Fruit fly (Drosophila melanogaster) whole organism, prepupa: ENCODE measurements around the gene GstD6.

ENCODE experiments used
- CG10669 ChIP-seq: fragments of 200-800 bp; sonication (Bioruptor generic); optimal IDR thresholded peaks from 3 replicates; lab custom pipeline; 2018; ENCODE audit warnings: missing biosample characterization, mild to moderate bottlenecking, missing genetic modification characterization, moderate library complexity
- CG11294 ChIP-seq: fragments of 200-800 bp; sonication (Bioruptor generic); IDR thresholded peaks from 2 replicates; pipeline ENCODE4 v1.3.6; 2022; ENCODE audit warnings: missing biosample characterization, missing genetic modification characterization
- CG11762 ChIP-seq: fragments of 200-800 bp; sonication (Bioruptor generic); optimal IDR thresholded peaks from 3 replicates; lab custom pipeline; 2016; ENCODE audit warnings: missing biosample characterization, missing genetic modification characterization; ENCODE audit not compliant: insufficient read depth
- CG11902 ChIP-seq: fragments of 200-800 bp; sonication (Bioruptor generic); optimal IDR thresholded peaks from 3 replicates; lab custom pipeline; 2016; ENCODE audit warnings: missing biosample characterization, missing genetic modification characterization
- CG15336 ChIP-seq: fragments of 200-800 bp; sonication (Bioruptor generic); IDR thresholded peaks from 2 replicates; pipeline ENCODE4 v1.3.6; 2022; ENCODE audit warnings: missing biosample characterization, missing genetic modification characterization
- CG1621 ChIP-seq: fragments of 200-800 bp; sonication (Bioruptor generic); optimal IDR thresholded peaks from 3 replicates; lab custom pipeline; 2018; ENCODE audit warnings: missing biosample characterization, mild to moderate bottlenecking, missing genetic modification characterization
- CG16779 ChIP-seq: fragments of 200-800 bp; sonication (Bioruptor generic); optimal IDR thresholded peaks from 3 replicates; lab custom pipeline; 2017; ENCODE audit warnings: missing biosample characterization, mild to moderate bottlenecking, missing genetic modification characterization
- CG3032 ChIP-seq: fragments of 200-800 bp; optimal IDR thresholded peaks from 2 replicates; lab custom pipeline; 2019; ENCODE audit warnings: missing biosample characterization, mild to moderate bottlenecking, missing genetic modification characterization, moderate library complexity
- CG34406 ChIP-seq: fragments of 200-800 bp; sonication (Bioruptor generic); optimal IDR thresholded peaks from 3 replicates; lab custom pipeline; 2016; ENCODE audit warnings: missing biosample characterization, missing genetic modification characterization
- CG3919 ChIP-seq: fragments of 200-800 bp; sonication (Bioruptor generic); optimal IDR thresholded peaks from 3 replicates; lab custom pipeline; 2016; ENCODE audit warnings: missing biosample characterization, missing genetic modification characterization
- CG6163 ChIP-seq: fragments of 200-800 bp; sonication (Bioruptor generic); IDR thresholded peaks from 3 replicates; pipeline ENCODE4 v1.3.6; 2022; ENCODE audit warnings: missing biosample characterization, missing genetic modification characterization
- CG6792 ChIP-seq: fragments of 200-800 bp; sonication (Bioruptor generic); optimal IDR thresholded peaks from 3 replicates; lab custom pipeline; 2016; ENCODE audit warnings: missing biosample characterization, missing genetic modification characterization
- CG6854 ChIP-seq: fragments of 200-800 bp; sonication (Bioruptor generic); optimal IDR thresholded peaks from 2 replicates; lab custom pipeline; 2017; ENCODE audit warnings: missing biosample characterization, mild to moderate bottlenecking, missing genetic modification characterization
- CG7368 ChIP-seq: fragments of 200-800 bp; sonication (Bioruptor generic); optimal IDR thresholded peaks from 3 replicates; lab custom pipeline; 2016; ENCODE audit warnings: missing biosample characterization, missing genetic modification characterization
- CG8319 ChIP-seq: fragments of 200-800 bp; sonication (Bioruptor generic); optimal IDR thresholded peaks from 3 replicates; lab custom pipeline; 2016; ENCODE audit warnings: missing biosample characterization, missing genetic modification characterization
- CG9139 ChIP-seq: fragments of 200-800 bp; sonication (Bioruptor generic); optimal IDR thresholded peaks from 3 replicates; lab custom pipeline; 2017; ENCODE audit warnings: missing biosample characterization, mild to moderate bottlenecking, missing genetic modification characterization
- Eip78C ChIP-seq: fragments of 200-800 bp; sonication (Bioruptor generic); peaks from one replicate; lab custom pipeline; 2016; ENCODE audit warnings: missing biosample characterization, missing genetic modification characterization
- Eip93F ChIP-seq: fragments of 200-800 bp; sonication (Bioruptor generic); optimal IDR thresholded peaks from 2 replicates; lab custom pipeline; 2016; ENCODE audit warnings: missing biosample characterization, mild to moderate bottlenecking, missing genetic modification characterization
- Ets21C ChIP-seq: fragments of 200-800 bp; sonication (Bioruptor generic); optimal IDR thresholded peaks from 3 replicates; lab custom pipeline; 2016; ENCODE audit warnings: missing biosample characterization, missing genetic modification characterization
- Ets96B ChIP-seq: fragments of 200-800 bp; optimal IDR thresholded peaks from 2 replicates; lab custom pipeline; 2019; ENCODE audit warnings: missing biosample characterization, mild to moderate bottlenecking, missing genetic modification characterization, moderate library complexity
- Gug ChIP-seq: fragments of 200-800 bp; sonication (Bioruptor generic); IDR thresholded peaks from 2 replicates; pipeline ENCODE4 v1.3.6; 2022; ENCODE audit warnings: missing biosample characterization, missing genetic modification characterization
- Hr38 ChIP-seq: sonication (Bioruptor generic); optimal IDR thresholded peaks from 2 replicates; lab custom pipeline; 2016; ENCODE audit warnings: missing biosample characterization, missing genetic modification characterization
- Smox ChIP-seq: fragments of 200-800 bp; sonication (Bioruptor generic); optimal IDR thresholded peaks from 3 replicates; lab custom pipeline; 2016; ENCODE audit warnings: missing biosample characterization, missing genetic modification characterization
- Sox14 ChIP-seq: fragments of 200-800 bp; sonication (Bioruptor generic); optimal IDR thresholded peaks from 3 replicates; lab custom pipeline; 2016; ENCODE audit warnings: missing biosample characterization, missing genetic modification characterization
- Sox15 ChIP-seq: fragments of 200-800 bp; sonication (Bioruptor generic); optimal IDR thresholded peaks from 3 replicates; lab custom pipeline; 2016; ENCODE audit warnings: missing biosample characterization, missing genetic modification characterization
- dsx ChIP-seq: fragments of 200-800 bp; optimal IDR thresholded peaks from 3 replicates; lab custom pipeline; 2019; ENCODE audit warnings: missing biosample characterization, mild to moderate bottlenecking, missing genetic modification characterization, moderate library complexity; ENCODE audit not compliant: poor library complexity, severe bottlenecking
- eg ChIP-seq: fragments of 200-800 bp; sonication (Bioruptor generic); IDR thresholded peaks from 3 replicates; pipeline ENCODE4 v1.3.6; 2022; ENCODE audit warnings: missing biosample characterization, missing genetic modification characterization
- esn ChIP-seq: fragments of 200-800 bp; sonication (Bioruptor generic); optimal IDR thresholded peaks from 2 replicates; lab custom pipeline; 2016; ENCODE audit warnings: missing biosample characterization, mild to moderate bottlenecking, missing genetic modification characterization, moderate library complexity
- fd85E ChIP-seq: fragments of 200-800 bp; sonication (Bioruptor generic); optimal IDR thresholded peaks from 3 replicates; lab custom pipeline; 2016; ENCODE audit warnings: missing biosample characterization, missing genetic modification characterization
- fkh ChIP-seq: fragments of 200-800 bp; sonication (Bioruptor generic); optimal IDR thresholded peaks from 3 replicates; lab custom pipeline; 2017; ENCODE audit warnings: missing biosample characterization, mild to moderate bottlenecking, missing genetic modification characterization, moderate library complexity
- net ChIP-seq: fragments of 200-800 bp; sonication (Bioruptor generic); optimal IDR thresholded peaks from 3 replicates; lab custom pipeline; 2016; ENCODE audit warnings: missing biosample characterization, missing genetic modification characterization
- pdm3 ChIP-seq: fragments of 200-800 bp; sonication (Bioruptor generic); optimal IDR thresholded peaks from 3 replicates; lab custom pipeline; 2016; ENCODE audit warnings: missing biosample characterization, missing genetic modification characterization
- ss ChIP-seq, 2 experiments: fragments of 200-800 bp; sonication (Bioruptor generic); optimal IDR thresholded peaks; 2 replicates in 1 of 2; 3 replicates in 1 of 2; lab custom pipeline; 2017 to 2018; ENCODE audit warnings: mild to moderate bottlenecking in 2 of 2, missing biosample characterization in 2 of 2, missing genetic modification characterization in 2 of 2, moderate library complexity in 1 of 2
- svp ChIP-seq: fragments of 200-800 bp; sonication (Bioruptor generic); peaks from one replicate; lab custom pipeline; 2016; ENCODE audit warnings: missing biosample characterization, missing genetic modification characterization

Gene GstD6

dm6 chr3R:12406235-12407196 is 29.6 kb downstream of the GstD6 start, which contains the start of gene CG5167 (continued):
- TF ChIP-seq dsx (peak; percentile 2), fkh (GFP tag; lab: Kevin White, UChicago) (peak; percentile 25), CG34406 (GFP tag; lab: Kevin White, UChicago) (peak; percentile 36), Ets21C (GFP tag; lab: Kevin White, UChicago) (no peak), CG11294 (GFP tag; lab: Robert Waterston, UW) (no peak), svp (peak; percentile 69), Smox (GFP tag; lab: Kevin White, UChicago) (no peak), eg (GFP tag; lab: Robert Waterston, UW) (peak; percentile 70), fd85E (no peak), CG3032 (tag; lab: Kevin White, UChicago) (peak; percentile 7)

DNA sequence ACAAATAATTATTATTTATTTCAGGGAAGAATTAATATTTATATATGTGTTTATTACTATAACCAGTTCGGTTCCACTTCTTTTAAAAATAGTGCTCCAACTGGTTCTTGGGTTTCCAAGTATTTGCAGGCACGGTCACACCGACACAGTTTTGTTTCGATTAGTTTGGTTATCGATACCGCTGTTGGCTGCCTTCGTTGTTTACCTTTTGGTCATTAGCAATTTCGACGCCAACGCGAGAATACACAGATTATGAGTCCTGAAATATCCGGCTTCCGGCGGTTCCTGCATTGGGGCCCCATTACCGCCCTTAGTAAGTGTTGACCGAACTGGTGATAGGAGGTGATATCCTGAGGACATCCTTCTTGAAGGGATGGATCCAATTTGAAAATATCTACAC is 31.2 kb downstream of the GstD6 start, which contains the start of gene CG5196:
TSS of gene CG5196 (plus strand) at position 157 of the 400 bp plus-strand sequence.
- TF ChIP-seq CG3032 (tag; lab: Kevin White, UChicago), result no peak
- peak; percentile 93 for TF ChIP-seq fkh (GFP tag; lab: Kevin White, UChicago)
- peak; percentile 25 for TF ChIP-seq CG6854
- no peak for TF ChIP-seq Ets21C (GFP tag; lab: Kevin White, UChicago)
- TF ChIP-seq esn, result peak; percentile 25
- TF ChIP-seq Sox14, result peak; percentile 4
- TF ChIP-seq CG15336 (GFP tag; lab: Robert Waterston, UW), result 0 out of 2 replicates have a peak, but pooled peaks have one; percentile 25
- peak; percentile 10 for TF ChIP-seq Ets96B (tag; lab: Kevin White, UChicago)
- no peak for TF ChIP-seq dsx
- TF ChIP-seq CG9139 (GFP tag; lab: Kevin White, UChicago), result no peak
- no peak for TF ChIP-seq CG7368 (GFP tag; lab: Kevin White, UChicago)
- no peak for TF ChIP-seq CG11762
- TF ChIP-seq CG11294 (GFP tag; lab: Robert Waterston, UW), result no peak
- no peak for TF ChIP-seq CG8319
- peak; percentile 20; the same call in 1 of the 3 replicates for TF ChIP-seq CG6163 (GFP tag; lab: Robert Waterston, UW)
- no peak for TF ChIP-seq net (GFP tag; lab: Kevin White, UChicago)
- no peak for TF ChIP-seq CG3919 (GFP tag; lab: Kevin White, UChicago)
- TF ChIP-seq Eip93F (GFP tag; lab: Kevin White, UChicago), result no peak
- peak in 1 of 2 experiments; percentile 38 for TF ChIP-seq ss (GFP tag; optimal IDR thresholded peaks at IDR 0.05; lab: Kevin White, UChicago)
- no peak for TF ChIP-seq CG11902 (GFP tag; lab: Kevin White, UChicago)
- TF ChIP-seq Gug (GFP tag; lab: Robert Waterston, UW), result no peak
- TF ChIP-seq CG16779, result no peak
- no peak for TF ChIP-seq CG10669 (GFP tag; lab: Kevin White, UChicago)
- TF ChIP-seq CG1621, result no peak
- TF ChIP-seq pdm3 (GFP tag; lab: Kevin White, UChicago), result no peak
- peak; percentile 67 for TF ChIP-seq Eip78C (GFP tag; lab: Kevin White, UChicago)

DNA sequence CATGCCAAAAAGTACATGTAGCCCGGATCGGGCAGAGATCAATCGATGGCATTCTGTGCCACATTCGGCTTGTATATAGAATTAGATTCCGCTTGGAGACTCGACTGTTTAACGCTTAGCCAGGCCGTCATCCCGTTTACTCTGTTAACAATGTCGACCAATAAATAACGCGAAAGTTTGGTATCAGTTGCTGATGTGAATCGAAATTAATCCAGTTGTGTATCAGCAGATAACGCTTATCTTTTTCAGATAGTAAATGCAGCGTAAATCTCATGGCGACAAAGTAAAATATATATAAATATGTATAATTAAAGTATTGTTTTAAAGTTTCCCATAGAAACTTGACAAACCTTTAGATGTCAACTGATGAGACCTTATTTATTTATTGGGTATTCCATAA is 34.5 kb downstream of the GstD6 start:
- TF ChIP-seq Hr38 (GFP tag; lab: Kevin White, UChicago) (no peak), CG6792 (GFP tag; lab: Kevin White, UChicago) (no peak), Sox15 (GFP tag; lab: Kevin White, UChicago) (no peak), fkh (GFP tag; lab: Kevin White, UChicago) (no peak)
- TF ChIP-seq, all 60 proteins: peak for 0
